Worm (Caenorhabditis elegans): ENCODE measurements around the gene klp-20.

The klp-20 gene

DNA sequence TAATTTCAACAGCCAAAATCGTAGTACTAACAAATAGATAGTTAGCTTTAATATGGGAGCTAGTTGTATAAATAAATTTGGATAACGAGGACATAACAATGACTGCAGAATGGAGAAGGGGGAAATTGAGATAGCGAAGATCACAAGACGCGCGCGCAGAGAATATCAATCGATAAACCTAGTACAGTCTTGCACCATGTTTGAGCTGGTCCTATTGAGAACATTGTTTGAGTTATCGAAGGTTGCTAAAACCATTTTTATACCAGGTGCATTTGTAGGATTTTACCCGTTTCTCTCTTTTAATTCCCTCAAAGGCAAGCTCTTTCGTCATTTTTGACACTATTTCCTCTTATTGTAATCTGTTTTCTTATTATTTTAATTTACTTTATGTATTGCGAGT lies 38.2 kb upstream of the klp-20 start, which contains the start of the genes F40G9.9 and F40G9.12:
Gene F40G9.9 (minus strand): TSS at position 101 of the 400 bp plus-strand sequence.
Gene F40G9.12 (plus strand): TSS at position 231 of the 400 bp plus-strand sequence.
- no peak for TF ChIP-seq snpc-4 (tag; optimal IDR thresholded peaks at IDR 0.05)

DNA sequence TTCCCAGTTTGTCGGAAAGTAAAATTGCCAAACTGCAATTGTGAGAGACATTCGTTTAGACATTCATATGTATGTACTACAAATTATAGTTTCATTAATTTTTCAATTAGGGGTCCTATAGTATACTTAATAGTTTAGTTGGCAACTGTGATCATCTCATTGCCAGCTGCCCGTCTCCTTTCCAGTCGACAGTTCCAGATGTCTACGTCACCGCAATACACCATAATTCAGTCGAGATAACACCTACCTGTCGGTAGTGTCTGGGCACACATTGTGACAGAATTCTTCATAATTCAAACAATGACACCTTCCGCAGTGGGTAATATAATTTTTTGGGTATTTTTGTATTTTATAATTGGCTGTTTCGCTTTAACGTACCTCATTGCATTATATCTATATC lies 36.3 kb upstream of the klp-20 start, which contains the start of gene F40G9.19:
Gene F40G9.19 (plus strand): TSS at position 301 of the 400 bp plus-strand sequence.
- no peak for TF ChIP-seq xbp-1 (tag; optimal IDR thresholded peaks at IDR 0.05)
- no peak for TF ChIP-seq isw-1 (GFP tag; IDR thresholded peaks at IDR 0.05)
- no peak for TF ChIP-seq nhr-11 (tag; optimal IDR thresholded peaks at IDR 0.05)
- TF ChIP-seq fkh-4 (tag; optimal IDR thresholded peaks at IDR 0.05; ENCODE audit: borderline replicate concordance): no peak
- no peak for TF ChIP-seq snpc-4 (tag; optimal IDR thresholded peaks at IDR 0.05)
- no peak for TF ChIP-seq ces-1 (GFP tag; optimal IDR thresholded peaks at IDR 0.05)
- no peak for TF ChIP-seq fos-1 (tag; optimal IDR thresholded peaks at IDR 0.05)
- no peak for TF ChIP-seq ceh-63 (GFP tag; optimal IDR thresholded peaks at IDR 0.05)
- no peak for TF ChIP-seq nhr-84 (tag; optimal IDR thresholded peaks at IDR 0.05)
- no peak for TF ChIP-seq elt-3 (tag; optimal IDR thresholded peaks at IDR 0.05)
- no peak for TF ChIP-seq nhr-19 (GFP tag; conservative IDR thresholded peaks at IDR 0.05)

DNA sequence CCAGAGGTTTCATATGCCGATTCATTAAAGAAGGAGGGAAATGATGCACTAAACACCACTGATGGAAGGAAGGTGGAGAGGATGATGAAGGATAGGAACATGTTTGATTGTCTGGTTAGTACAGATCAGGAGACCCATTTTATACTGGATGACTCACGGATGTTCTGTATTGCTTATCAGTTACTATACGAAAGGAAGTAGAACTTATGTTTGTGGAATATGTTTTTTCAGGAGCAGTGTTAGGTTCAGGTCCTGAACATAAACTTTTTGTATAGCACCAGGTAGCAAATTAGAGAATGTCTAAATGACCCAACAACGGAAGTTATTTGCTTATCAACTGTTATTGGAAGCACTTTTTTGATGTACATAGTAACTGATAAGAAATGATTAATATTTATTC lies 34.1 kb upstream of the klp-20 start, which contains the start of gene clec-148:
Gene clec-148 (minus strand): TSS at position 101 of the 400 bp plus-strand sequence.
- no peak for TF ChIP-seq nhr-47 (tag; optimal IDR thresholded peaks at IDR 0.05)
- no peak for TF ChIP-seq pax-3 (tag; optimal IDR thresholded peaks at IDR 0.05)
- TF ChIP-seq C34B4.2 (tag; optimal IDR thresholded peaks at IDR 0.05): no peak

DNA sequence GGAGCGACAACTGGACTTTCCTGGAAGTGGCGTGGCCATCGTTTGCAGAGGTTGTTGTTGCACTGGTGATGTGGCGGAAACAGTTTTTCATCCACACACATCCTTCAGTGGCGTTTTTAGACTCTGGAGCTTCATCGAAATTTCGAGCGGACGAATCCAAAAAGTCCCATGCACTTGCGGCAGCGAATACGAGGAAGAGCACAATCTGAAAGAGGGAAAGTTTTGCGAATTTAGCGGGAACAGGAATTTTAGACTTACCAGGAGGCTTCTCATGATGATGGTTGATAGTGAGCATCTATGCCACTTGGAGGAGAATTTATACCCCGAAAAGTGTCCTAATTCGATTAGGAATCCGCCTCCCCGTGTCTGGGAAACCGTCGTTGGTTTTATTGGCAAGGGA lies 32.1 kb upstream of the klp-20 start, which contains the start of gene F40G9.14:
Gene F40G9.14 (minus strand): TSS at position 101 of the 400 bp plus-strand sequence.
- TF ChIP-seq nhr-28 (tag; optimal IDR thresholded peaks at IDR 0.05) (no peak), lin-39 (tag; optimal IDR thresholded peaks at IDR 0.05) (no peak), nhr-11 (tag; optimal IDR thresholded peaks at IDR 0.05) (no peak), elt-3 (tag; optimal IDR thresholded peaks at IDR 0.05) (no peak)

DNA sequence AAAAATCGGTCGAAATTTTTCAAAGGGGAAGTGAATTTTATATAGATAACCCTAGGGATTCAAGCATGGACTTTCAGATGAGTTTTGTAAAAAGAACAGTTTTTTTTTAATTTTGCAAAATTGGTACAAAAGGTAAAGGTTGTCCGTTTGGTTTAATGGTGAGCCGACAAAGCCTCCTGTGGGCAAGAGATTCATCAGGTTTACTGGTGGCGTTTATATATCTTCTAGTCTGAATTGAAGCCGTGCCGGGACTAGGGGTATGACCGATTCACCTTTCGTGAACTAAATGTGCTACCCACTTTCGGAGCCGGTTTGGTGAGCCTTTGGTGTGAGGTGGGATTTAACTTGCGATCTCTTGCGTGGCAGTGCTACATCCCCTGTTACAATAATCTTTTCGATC lies 31.7 kb upstream of the klp-20 start:
- TF ChIP-seq F16B12.6 (tag; optimal IDR thresholded peaks at IDR 0.05) (no peak), lsy-2 (tag; optimal IDR thresholded peaks at IDR 0.05) (no peak), ceh-82 (tag; optimal IDR thresholded peaks at IDR 0.05) (no peak), blmp-1 (tag; optimal IDR thresholded peaks at IDR 0.05) (no peak), nhr-47 (tag; optimal IDR thresholded peaks at IDR 0.05) (no peak), fkh-4 (tag; optimal IDR thresholded peaks at IDR 0.05; ENCODE audit: borderline replicate concordance) (no peak), hlh-17 (GFP tag; optimal IDR thresholded peaks at IDR 0.05; ENCODE audit: borderline replicate concordance) (no peak), ama-1 (optimal IDR thresholded peaks at IDR 0.05) (no peak), nhr-19 (GFP tag; conservative IDR thresholded peaks at IDR 0.05) (no peak), ceh-8 (GFP tag; optimal IDR thresholded peaks at IDR 0.05) (no peak), Y116A8C.19 (tag; optimal IDR thresholded peaks at IDR 0.05; ENCODE audit: borderline replicate concordance) (no peak), xbp-1 (tag; optimal IDR thresholded peaks at IDR 0.05) (no peak), fos-1 (tag; optimal IDR thresholded peaks at IDR 0.05) (no peak), mab-9 (GFP tag; IDR thresholded peaks at IDR 0.05) (no peak), nhr-84 (tag; optimal IDR thresholded peaks at IDR 0.05) (no peak), hlh-4 (tag; optimal IDR thresholded peaks at IDR 0.05) (no peak)

DNA sequence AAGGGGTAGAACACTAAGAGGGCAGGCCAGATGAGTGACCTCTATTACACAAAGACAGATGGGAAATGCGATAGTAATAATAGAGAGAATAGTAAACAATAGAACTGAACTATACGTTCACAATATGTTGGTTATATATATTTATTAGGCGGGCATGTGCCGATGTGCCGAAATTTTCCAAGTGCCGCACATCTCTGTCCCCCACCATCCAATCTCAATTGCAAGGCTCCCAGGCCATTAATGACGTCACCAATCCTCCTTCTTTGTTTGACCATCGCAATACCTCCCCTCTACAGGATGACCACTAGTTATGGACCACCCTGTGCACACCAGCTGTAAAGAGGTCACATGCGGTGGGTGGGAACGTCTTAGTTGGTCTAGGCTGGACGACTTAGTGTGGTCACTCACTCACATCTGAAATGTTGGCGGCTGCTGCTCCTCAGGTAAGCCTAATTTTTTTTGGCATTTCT lies 30.6 kb upstream of the klp-20 start, which contains the start of gene F40G9.6:
Gene F40G9.6 (plus strand): TSS at position 420 of the 470 bp plus-strand sequence.
- TF ChIP-seq mef-2 (tag; optimal IDR thresholded peaks at IDR 0.05): no peak
- TF ChIP-seq Y116A8C.19 (tag; optimal IDR thresholded peaks at IDR 0.05; ENCODE audit: borderline replicate concordance): no peak
- no peak for TF ChIP-seq efl-3 (GFP tag; optimal IDR thresholded peaks at IDR 0.05)
- TF ChIP-seq ama-1 (optimal IDR thresholded peaks at IDR 0.05): no peak
- TF ChIP-seq zip-4 (GFP tag; optimal IDR thresholded peaks at IDR 0.05): no peak
- no peak for TF ChIP-seq aly-2 (tag; optimal IDR thresholded peaks at IDR 0.05)
- no peak for TF ChIP-seq efl-1 (optimal IDR thresholded peaks at IDR 0.05)
- TF ChIP-seq efl-1 (GFP tag; optimal IDR thresholded peaks at IDR 0.05 in 1 of 2): no peak
- no peak for TF ChIP-seq lir-3 (tag; optimal IDR thresholded peaks at IDR 0.05; ENCODE audit: poor library complexity)
- no peak for TF ChIP-seq alr-1 (tag; optimal IDR thresholded peaks at IDR 0.05; ENCODE audit: borderline replicate concordance)
- no peak for TF ChIP-seq pqm-1 (tag; optimal IDR thresholded peaks at IDR 0.05)
- TF ChIP-seq mep-1 (tag; optimal IDR thresholded peaks at IDR 0.05): no peak
- TF ChIP-seq tlp-1 (tag; optimal IDR thresholded peaks at IDR 0.05): no peak
- TF ChIP-seq C16A3.4 (tag; optimal IDR thresholded peaks at IDR 0.05): no peak
- TF ChIP-seq snpc-4 (tag; optimal IDR thresholded peaks at IDR 0.05): no peak
